Worm (Caenorhabditis elegans) whole organism, mixed stage, embryonic: ENCODE data around the gene sre-45.

ENCODE experiments used
- ceh-43 ChIP-seq: fragments of 200-800 bp; sonication (Bioruptor generic); optimal IDR thresholded peaks from 2 replicates; lab custom pipeline; 2018; ENCODE audit warnings: mild to moderate bottlenecking, missing genetic modification characterization, moderate library complexity, missing compliant biosample characterization
- ces-1 ChIP-seq: fragments of 150-350 bp; optimal IDR thresholded peaks from 2 replicates; lab custom pipeline; 2014; ENCODE audit warnings: missing biosample characterization, missing genetic modification reagents, missing genetic modification characterization
- elt-3 ChIP-seq: fragments of 150-350 bp; optimal IDR thresholded peaks from 2 replicates; lab custom pipeline; 2014; ENCODE audit warnings: missing biosample characterization, missing genetic modification characterization
- mep-1 ChIP-seq: fragments of 150-350 bp; optimal IDR thresholded peaks from 2 replicates; lab custom pipeline; 2017; ENCODE audit warnings: missing biosample characterization, missing genetic modification reagents, missing genetic modification characterization, inconsistent platforms
- nhr-76 ChIP-seq: sonication (generic microtip); optimal IDR thresholded peaks from 2 replicates; lab custom pipeline; 2017; ENCODE audit warnings: missing biosample characterization, missing genetic modification characterization

ce11 chrII:13485119-13485518, 32.6 kb upstream of the sre-45 start:
- TF ChIP-seq mep-1 (tag; lab: Kevin White, UChicago) = no peak
- no peak for TF ChIP-seq ces-1
- no peak for TF ChIP-seq nhr-76 (tag; lab: Kevin White, UChicago)
- no peak for TF ChIP-seq elt-3 (tag; lab: Kevin White, UChicago)
- no peak for TF ChIP-seq ceh-43 (GFP tag; lab: Kevin White, UChicago)
